Worm (Caenorhabditis elegans): ENCODE results near the gene urm-1.

DNA sequence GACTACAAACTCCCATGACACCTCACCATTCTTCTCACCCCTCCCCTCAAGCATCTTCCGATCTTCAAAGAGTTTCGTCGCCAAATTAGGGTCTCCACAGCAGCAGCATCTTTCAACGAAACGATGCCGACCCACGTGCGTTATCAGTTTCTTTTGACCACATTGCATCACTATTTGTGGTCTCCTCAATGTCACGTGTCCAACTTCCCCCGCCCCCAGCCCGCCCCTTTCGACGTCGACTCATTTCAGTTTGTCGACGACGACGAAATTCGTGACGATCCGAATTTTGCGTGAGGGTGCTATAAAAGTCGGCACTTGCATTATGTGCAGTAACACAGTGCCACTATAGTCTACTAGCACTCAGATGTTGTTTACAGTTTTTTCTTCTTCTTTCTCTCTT is 28.9 kb downstream of the urm-1 start:
- TF ChIP-seq snpc-4 (tag; optimal IDR thresholded peaks at IDR 0.05) (no peak), ceh-9 (tag; optimal IDR thresholded peaks at IDR 0.05) (no peak), ama-1 (optimal IDR thresholded peaks at IDR 0.05) (peak; percentile 64), nhr-237 (tag; optimal IDR thresholded peaks at IDR 0.05) (no peak), eor-1 (tag; optimal IDR thresholded peaks at IDR 0.05) (no peak), lsy-12 (tag; optimal IDR thresholded peaks at IDR 0.05) (peak; percentile 55)
